Fruit fly (Drosophila melanogaster) whole organism, prepupa: Measurements from ENCODE around the gene CG33631.

ENCODE experiments used
- CG11294 ChIP-seq: fragments of 200-800 bp; sonication (Bioruptor generic); IDR thresholded peaks from 2 replicates; pipeline ENCODE4 v1.3.6; 2022; ENCODE audit warnings: missing biosample characterization, missing genetic modification characterization
- Gug ChIP-seq: fragments of 200-800 bp; sonication (Bioruptor generic); IDR thresholded peaks from 2 replicates; pipeline ENCODE4 v1.3.6; 2022; ENCODE audit warnings: missing biosample characterization, missing genetic modification characterization
- Lpt ChIP-seq: fragments of 200-800 bp; sonication (Bioruptor generic); optimal IDR thresholded peaks from 3 replicates; lab custom pipeline; 2016; ENCODE audit warnings: missing biosample characterization, missing genetic modification characterization
- achi ChIP-seq: fragments of 200-800 bp; sonication (Bioruptor generic); optimal IDR thresholded peaks from 3 replicates; lab custom pipeline; 2016; ENCODE audit warnings: missing biosample characterization, missing genetic modification characterization
- cyc ChIP-seq: fragments of 200-800 bp; sonication (Bioruptor generic); optimal IDR thresholded peaks from 3 replicates; lab custom pipeline; 2016; ENCODE audit warnings: missing biosample characterization, missing genetic modification characterization
- svp ChIP-seq: fragments of 200-800 bp; sonication (Bioruptor generic); peaks from one replicate; lab custom pipeline; 2016; ENCODE audit warnings: missing biosample characterization, missing genetic modification characterization

- no peak for TF ChIP-seq Gug
- TF ChIP-seq Lpt (GFP tag; lab: Kevin White, UChicago) = no peak
- TF ChIP-seq achi = no peak
- TF ChIP-seq cyc = no peak
- TF ChIP-seq CG11294 (GFP tag; lab: Robert Waterston, UW) = no peak
- no peak for TF ChIP-seq svp (GFP tag; lab: Kevin White, UChicago)
Measured at dm6 chr3R:10112195-10112594, 48.4 kb downstream of the CG33631 start, which contains the start of gene CAH7.
